Worm (Caenorhabditis elegans): ENCODE measurements around the gene F54C9.3.

F54C9.3 gene

DNA sequence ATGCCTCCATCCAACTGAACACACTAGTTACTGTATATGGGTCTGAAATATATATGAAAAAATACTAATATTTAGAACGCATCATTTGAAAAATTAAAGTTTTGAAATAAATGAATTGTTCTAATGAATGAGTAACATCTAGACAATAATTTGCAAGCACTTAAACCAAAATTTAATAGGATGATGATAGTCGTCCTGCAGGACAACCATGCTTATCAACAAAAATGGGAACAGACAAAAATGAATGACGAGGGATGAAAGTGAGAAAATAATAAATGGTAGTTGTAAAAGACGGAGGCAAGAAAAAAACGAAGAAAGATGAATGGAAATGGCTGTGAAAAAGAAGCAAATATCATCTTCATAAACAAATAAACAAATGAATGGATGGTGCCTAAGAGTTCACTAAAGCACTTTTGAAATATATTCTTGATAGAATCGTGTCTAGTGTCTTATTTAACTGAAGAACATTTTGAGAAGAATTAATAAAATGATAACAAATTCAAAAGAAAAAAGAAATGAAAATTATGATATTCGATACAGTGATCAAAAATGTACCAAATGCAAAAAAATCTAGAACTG lies 35.4 kb downstream of the F54C9.3 start, which contains the start of gene gldi-7:
Gene gldi-7, minus strand, starts transcription at position 42 of the 579 bp plus-strand sequence.
- no peak for TF ChIP-seq egl-27 (tag; optimal IDR thresholded peaks at IDR 0.05)
- TF ChIP-seq pqm-1 (tag; optimal IDR thresholded peaks at IDR 0.05) = peak; percentile 15
- TF ChIP-seq lin-39 (tag; optimal IDR thresholded peaks at IDR 0.05) = no peak
- TF ChIP-seq aly-2 (tag; optimal IDR thresholded peaks at IDR 0.05) = no peak
- no peak for TF ChIP-seq nhr-11 (tag; optimal IDR thresholded peaks at IDR 0.05)
- no peak for TF ChIP-seq mml-1 (tag; optimal IDR thresholded peaks at IDR 0.05)
- TF ChIP-seq nhr-237 (tag; optimal IDR thresholded peaks at IDR 0.05) = no peak
- TF ChIP-seq jun-1 (tag; optimal IDR thresholded peaks at IDR 0.05) = no peak
- no peak for TF ChIP-seq nhr-43 (tag; optimal IDR thresholded peaks at IDR 0.05; ENCODE audit: poor library complexity, severe bottlenecking)

DNA sequence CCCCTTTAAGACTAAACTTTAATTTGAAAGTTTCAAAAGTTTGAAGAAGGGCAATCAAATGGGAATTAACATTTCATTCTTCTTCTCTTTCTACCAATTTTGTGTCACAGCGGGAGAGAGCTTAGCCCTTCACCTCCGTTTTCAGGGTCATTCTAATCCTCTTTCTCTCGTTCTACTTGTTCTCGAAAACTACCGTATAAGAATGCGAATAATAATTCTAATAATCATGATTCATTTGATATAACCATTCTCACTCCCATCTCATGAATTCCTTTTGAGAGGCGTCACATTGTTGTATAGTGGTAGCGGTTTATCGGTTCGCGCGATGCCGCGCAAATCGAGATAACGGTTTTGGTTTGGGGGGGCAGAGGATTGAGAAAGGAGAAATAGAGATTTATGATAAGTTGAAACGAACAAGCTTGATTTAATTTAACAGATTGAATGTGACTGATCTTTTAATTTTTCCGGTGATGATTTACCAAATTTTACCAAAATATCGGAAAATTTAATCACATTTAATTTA lies 37.4 kb downstream of the F54C9.3 start:
- TF ChIP-seq nhr-25 (tag; optimal IDR thresholded peaks at IDR 0.05) = peak; percentile 50
- peak; percentile 11 for TF ChIP-seq nhr-23 (tag; optimal IDR thresholded peaks at IDR 0.05)
- no peak for TF ChIP-seq nhr-11 (tag; optimal IDR thresholded peaks at IDR 0.05)
- no peak for TF ChIP-seq snpc-4 (tag; optimal IDR thresholded peaks at IDR 0.05)

DNA sequence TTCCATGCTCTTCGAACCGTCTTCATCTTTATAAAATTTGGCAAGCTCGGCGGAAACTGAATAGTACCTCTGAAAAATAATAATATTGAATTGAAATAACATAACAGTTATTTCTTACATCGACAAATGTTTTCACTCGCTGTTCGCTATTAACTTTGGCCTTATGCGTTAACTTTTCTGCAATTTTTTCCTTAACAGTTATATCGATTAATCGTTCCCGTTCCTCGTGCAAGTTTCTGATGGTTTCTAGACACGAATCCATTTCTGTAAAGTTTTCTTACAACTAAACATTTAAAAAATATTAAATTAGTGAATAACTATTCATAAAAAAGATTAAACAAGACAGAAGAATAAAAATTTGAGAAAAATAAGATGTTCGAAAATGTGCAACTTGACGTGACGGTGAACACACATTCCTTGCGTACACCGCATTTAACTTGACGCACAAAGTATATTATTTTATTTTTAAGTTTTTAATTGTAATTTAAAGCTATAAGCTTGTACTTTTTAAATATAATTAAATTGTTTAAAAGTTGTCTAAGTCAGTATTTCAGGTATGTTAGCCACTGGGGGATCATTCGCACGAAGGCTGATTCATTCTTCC lies 41.4 kb downstream of the F54C9.3 start, which contains the start of the genes prp-9 and mrps-18B:
Gene prp-9, minus strand, starts transcription at position 264 of the 604 bp plus-strand sequence.
Gene mrps-18B, plus strand, starts transcription at position 549 of the 604 bp plus-strand sequence.
- TF ChIP-seq lsy-12 (tag; optimal IDR thresholded peaks at IDR 0.05) = no peak
- no peak for TF ChIP-seq nhr-28 (tag; optimal IDR thresholded peaks at IDR 0.05)
- no peak for TF ChIP-seq unc-62 (GFP tag; optimal IDR thresholded peaks at IDR 0.05)
- no peak for TF ChIP-seq zag-1 (tag; optimal IDR thresholded peaks at IDR 0.05)
- TF ChIP-seq skn-1 (tag; optimal IDR thresholded peaks at IDR 0.05) = no peak
- TF ChIP-seq fos-1 (tag; optimal IDR thresholded peaks at IDR 0.05) = no peak
- no peak for TF ChIP-seq pqm-1 (tag; optimal IDR thresholded peaks at IDR 0.05)
- no peak for TF ChIP-seq elt-1 (tag; optimal IDR thresholded peaks at IDR 0.05)
- no peak for TF ChIP-seq nfya-1 (tag; optimal IDR thresholded peaks at IDR 0.05; ENCODE audit: insufficient read depth)
- TF ChIP-seq unc-39 (tag; optimal IDR thresholded peaks at IDR 0.05) = no peak
- no peak for TF ChIP-seq fkh-2 (tag; optimal IDR thresholded peaks at IDR 0.05)
- TF ChIP-seq ztf-4 (tag; optimal IDR thresholded peaks at IDR 0.05) = no peak
- no peak for TF ChIP-seq egl-5 (tag; optimal IDR thresholded peaks at IDR 0.05)
- no peak for TF ChIP-seq sea-2 (GFP tag; optimal IDR thresholded peaks at IDR 0.05)
- no peak for TF ChIP-seq eor-1 (tag; optimal IDR thresholded peaks at IDR 0.05)
- peak; percentile 1 for TF ChIP-seq hmg-11 (tag; optimal IDR thresholded peaks at IDR 0.05)
- TF ChIP-seq aly-2 (tag; optimal IDR thresholded peaks at IDR 0.05) = no peak
- no peak for TF ChIP-seq nhr-67 (tag; optimal IDR thresholded peaks at IDR 0.05)
- no peak for TF ChIP-seq R02D3.7 (tag; optimal IDR thresholded peaks at IDR 0.05)
- TF ChIP-seq daf-12 (tag; optimal IDR thresholded peaks at IDR 0.05) = no peak
- peak; percentile 71 for TF ChIP-seq pha-4 (tag; optimal IDR thresholded peaks at IDR 0.05)
- TF ChIP-seq nhr-12 (tag; optimal IDR thresholded peaks at IDR 0.05) = no peak
- TF ChIP-seq ceh-9 (tag; optimal IDR thresholded peaks at IDR 0.05) = no peak
- no peak for TF ChIP-seq nhr-43 (tag; optimal IDR thresholded peaks at IDR 0.05; ENCODE audit: poor library complexity, severe bottlenecking)
- no peak for TF ChIP-seq ZK546.5 (tag; optimal IDR thresholded peaks at IDR 0.05)
- TF ChIP-seq ama-1 (optimal IDR thresholded peaks at IDR 0.05) = no peak
- no peak for TF ChIP-seq lin-39 (tag; optimal IDR thresholded peaks at IDR 0.05)
- TF ChIP-seq ceh-16 (tag; optimal IDR thresholded peaks at IDR 0.05) = no peak
- TF ChIP-seq nhr-77 (tag; optimal IDR thresholded peaks at IDR 0.05) = no peak
- TF ChIP-seq lin-15B (tag; optimal IDR thresholded peaks at IDR 0.05) = peak; percentile 33
- TF ChIP-seq ceh-82 (tag; optimal IDR thresholded peaks at IDR 0.05) = no peak
- peak; percentile 13 for TF ChIP-seq elt-2 (tag; optimal IDR thresholded peaks at IDR 0.05)
- TF ChIP-seq nhr-237 (tag; optimal IDR thresholded peaks at IDR 0.05) = no peak
- no peak for TF ChIP-seq nhr-11 (tag; optimal IDR thresholded peaks at IDR 0.05)
- peak; percentile 67 for TF ChIP-seq nhr-23 (tag; optimal IDR thresholded peaks at IDR 0.05)
- TF ChIP-seq jun-1 (tag; optimal IDR thresholded peaks at IDR 0.05) = no peak
- TF ChIP-seq snpc-4 (tag; optimal IDR thresholded peaks at IDR 0.05) = peak; percentile 71
- no peak for TF ChIP-seq nhr-76 (tag; optimal IDR thresholded peaks at IDR 0.05)
- no peak for TF ChIP-seq nhr-25 (tag; optimal IDR thresholded peaks at IDR 0.05)
- no peak for TF ChIP-seq egl-27 (tag; optimal IDR thresholded peaks at IDR 0.05)
- no peak for TF ChIP-seq mml-1 (tag; optimal IDR thresholded peaks at IDR 0.05)
- no peak for TF ChIP-seq ceh-28 (tag; optimal IDR thresholded peaks at IDR 0.05)
- no peak for TF ChIP-seq tbx-2 (tag; optimal IDR thresholded peaks at IDR 0.05)
- no peak for TF ChIP-seq ztf-11 (tag; optimal IDR thresholded peaks at IDR 0.05)
- no peak for TF ChIP-seq mdl-1 (tag; optimal IDR thresholded peaks at IDR 0.05)
